Worm (Caenorhabditis elegans): ENCODE measurements around the gene gst-19.

Gene gst-19

ce11 chrII:13640210-13640609 is 13.3 kb upstream of the gst-19 start:
- TF ChIP-seq dve-1 (tag; optimal IDR thresholded peaks at IDR 0.05; ENCODE audit: insufficient read depth), result peak; percentile 35
- peak; percentile 53 for TF ChIP-seq aha-1 (tag)
- TF ChIP-seq nhr-48 (tag; optimal IDR thresholded peaks at IDR 0.05), result peak; percentile 90
- peak; percentile 11 for TF ChIP-seq nhr-6 (tag; optimal IDR thresholded peaks at IDR 0.05)
- peak in 1 of 2 experiments; percentile 58 for TF ChIP-seq lsy-2 (tag; optimal IDR thresholded peaks at IDR 0.05)
- 0 out of 2 replicates have a peak, but pooled peaks have one; percentile 17 for TF ChIP-seq tra-1 (GFP tag; IDR thresholded peaks at IDR 0.05)
- TF ChIP-seq hlh-11 (tag; optimal IDR thresholded peaks at IDR 0.05), result peak; percentile 58
- peak; percentile 53 for TF ChIP-seq nhr-28 (tag; optimal IDR thresholded peaks at IDR 0.05)
- no peak for TF ChIP-seq nhr-42 (GFP tag; IDR thresholded peaks at IDR 0.05)
- TF ChIP-seq hif-1 (tag; optimal IDR thresholded peaks at IDR 0.05), result peak in 1 of 2 experiments; percentile 48
- peak; percentile 18 for TF ChIP-seq mep-1 (tag; optimal IDR thresholded peaks at IDR 0.05)
- peak; percentile 79 for TF ChIP-seq hlh-30 (tag; optimal IDR thresholded peaks at IDR 0.05; ENCODE audit: insufficient read depth)
- peak; percentile 36 for TF ChIP-seq mes-2 (tag; optimal IDR thresholded peaks at IDR 0.05; ENCODE audit: poor library complexity, severe bottlenecking)
- peak; percentile 60 for TF ChIP-seq nhr-77 (tag; optimal IDR thresholded peaks at IDR 0.05)
- TF ChIP-seq nhr-76 (tag; optimal IDR thresholded peaks at IDR 0.05), result no peak
- TF ChIP-seq daf-16 (GFP tag; optimal IDR thresholded peaks at IDR 0.05), result no peak
- TF ChIP-seq daf-16 (tag; optimal IDR thresholded peaks at IDR 0.05), result peak; percentile 26
- TF ChIP-seq pha-4 (GFP tag; IDR thresholded peaks at IDR 0.05), result no peak
- TF ChIP-seq pha-4 (tag; optimal IDR thresholded peaks at IDR 0.05), result no peak
- TF ChIP-seq dmd-6 (GFP tag; IDR thresholded peaks at IDR 0.05), result peak; percentile 41
- peak in 1 of 2 experiments; percentile 80 for TF ChIP-seq mdl-1 (tag; optimal IDR thresholded peaks at IDR 0.05)
- no peak for TF ChIP-seq lin-29 (GFP tag; IDR thresholded peaks at IDR 0.05)

ce11 chrII:13638576-13638975 is 11.6 kb upstream of the gst-19 start:
- TF ChIP-seq dve-1 (tag; optimal IDR thresholded peaks at IDR 0.05; ENCODE audit: insufficient read depth) (peak; percentile 82), lin-13 (GFP tag; optimal IDR thresholded peaks at IDR 0.05) (peak; percentile 16), mxl-3 (GFP tag; optimal IDR thresholded peaks at IDR 0.05) (peak; percentile 53), zip-11 (GFP tag; IDR thresholded peaks at IDR 0.05) (no peak), hif-1 (tag; optimal IDR thresholded peaks at IDR 0.05) (peak; percentile 93 to 97), F37D6.2 (tag; optimal IDR thresholded peaks at IDR 0.05) (no peak), attf-4 (tag; optimal IDR thresholded peaks at IDR 0.05) (no peak), skn-1 (tag; optimal IDR thresholded peaks at IDR 0.05) (no peak), hlh-11 (tag; optimal IDR thresholded peaks at IDR 0.05) (peak; percentile 87), spr-1 (tag; optimal IDR thresholded peaks at IDR 0.05) (peak; percentile 17), php-3 (GFP tag; IDR thresholded peaks at IDR 0.05) (0 out of 2 replicates have a peak, but pooled peaks have one; percentile 19), ZK546.5 (tag; optimal IDR thresholded peaks at IDR 0.05) (no peak), nhr-77 (tag; optimal IDR thresholded peaks at IDR 0.05) (peak; percentile 82), nhr-102 (tag; optimal IDR thresholded peaks at IDR 0.05) (peak; percentile 14), ceh-28 (tag; optimal IDR thresholded peaks at IDR 0.05) (peak; percentile 55), daf-16 (GFP tag; optimal IDR thresholded peaks at IDR 0.05) (no peak), daf-16 (tag; optimal IDR thresholded peaks at IDR 0.05) (peak; percentile 91), saeg-2 (GFP tag; IDR thresholded peaks at IDR 0.05) (no peak), nhr-28 (tag; optimal IDR thresholded peaks at IDR 0.05) (peak; percentile 75), pqm-1 (tag; optimal IDR thresholded peaks at IDR 0.05) (peak; percentile 2), aha-1 (tag) (peak; percentile 100), ztf-7 (tag; optimal IDR thresholded peaks at IDR 0.05) (peak; percentile 13), ceh-20 (GFP tag; IDR thresholded peaks at IDR 0.05) (no peak), nhr-6 (tag; optimal IDR thresholded peaks at IDR 0.05) (peak; percentile 11), nhr-25 (tag; optimal IDR thresholded peaks at IDR 0.05; ENCODE audit: borderline replicate concordance, insufficient read depth) (no peak), dmd-6 (GFP tag; IDR thresholded peaks at IDR 0.05) (peak; percentile 25), mep-1 (tag; optimal IDR thresholded peaks at IDR 0.05) (peak; percentile 54), set-16 (GFP tag; IDR thresholded peaks at IDR 0.05) (no peak), daf-19 (GFP tag; conservative IDR thresholded peaks at IDR 0.05) (no peak), dpl-1 (GFP tag; optimal IDR thresholded peaks at IDR 0.05) (peak; percentile 13), unc-62 (GFP tag; optimal IDR thresholded peaks at IDR 0.05 in 1 of 2) (peak in 1 of 2 experiments; percentile 68), unc-62 (tag; optimal IDR thresholded peaks at IDR 0.05) (no peak), snpc-4 (tag; optimal IDR thresholded peaks at IDR 0.05) (no peak), lsy-2 (tag; optimal IDR thresholded peaks at IDR 0.05) (peak in 1 of 2 experiments; percentile 50), Y75B8A.6 (GFP tag; IDR thresholded peaks at IDR 0.05) (no peak), spr-3 (GFP tag; optimal IDR thresholded peaks at IDR 0.05) (no peak), madf-9 (GFP tag; conservative IDR thresholded peaks at IDR 0.05) (no peak), nhr-42 (GFP tag; IDR thresholded peaks at IDR 0.05) (peak; percentile 76), nhr-41 (GFP tag; IDR thresholded peaks at IDR 0.05) (no peak), nhr-48 (tag; optimal IDR thresholded peaks at IDR 0.05) (peak; percentile 87)
